7 worm cellular contexts compared by ENCODE assay signal in genomic region chrII:9974210-9974609, ce11.
TF ChIP-seq lines count a peak whose summit lies in the region.

No protein-coding gene starts in this region.

TF ChIP-seq in whole organism, L1 larva, 84 proteins besides CTCF, POLR2A, EP300 and RAD21 (continues in another document):
- TF ChIP-seq ceh-90 (tag; optimal IDR thresholded peaks at IDR 0.05; lab: Kevin White, UChicago) (no peak), skn-1 (tag; optimal IDR thresholded peaks at IDR 0.05; lab: Kevin White, UChicago) (no peak), C16A3.4 (tag; optimal IDR thresholded peaks at IDR 0.05; lab: Kevin White, UChicago) (no peak), tlp-1 (tag; optimal IDR thresholded peaks at IDR 0.05; lab: Kevin White, UChicago) (peak; percentile 36), hpl-2 (GFP tag; optimal IDR thresholded peaks at IDR 0.05; lab: Kevin White, UChicago) (no peak), snu-23 (GFP tag; optimal IDR thresholded peaks at IDR 0.05; lab: Kevin White, UChicago) (no peak), elt-2 (tag; optimal IDR thresholded peaks at IDR 0.05; lab: Kevin White, UChicago) (peak; percentile 71), nhr-20 (tag; optimal IDR thresholded peaks at IDR 0.05; lab: Kevin White, UChicago) (peak; percentile 8), lin-14 (GFP tag; optimal IDR thresholded peaks at IDR 0.05; lab: Kevin White, UChicago) (peak; percentile 64), nhr-85 (tag; lab: Kevin White, UChicago) (peak; percentile 89), ama-1 (optimal IDR thresholded peaks at IDR 0.05; lab: Kevin White, UChicago) (no peak), efl-1 (optimal IDR thresholded peaks at IDR 0.05; lab: Kevin White, UChicago) (no peak), efl-1 (GFP tag; optimal IDR thresholded peaks at IDR 0.05 in 1 of 2; lab: Kevin White, UChicago) (peak in 1 of 2 experiments; percentile 1)

TF ChIP-seq in whole organism, L2 larva, 48 proteins besides CTCF, POLR2A, EP300 and RAD21:
- peak; percentile 46 for TF ChIP-seq crh-2 (tag; optimal IDR thresholded peaks at IDR 0.05; lab: Kevin White, UChicago)
- TF ChIP-seq egl-27 (tag; optimal IDR thresholded peaks at IDR 0.05; lab: Kevin White, UChicago), result no peak
- peak; percentile 83 for TF ChIP-seq sma-9 (GFP tag; optimal IDR thresholded peaks at IDR 0.05; lab: Kevin White, UChicago)
- TF ChIP-seq sma-9 (tag; optimal IDR thresholded peaks at IDR 0.05; lab: Kevin White, UChicago), result no peak
- peak; percentile 81 for TF ChIP-seq fos-1 (tag; optimal IDR thresholded peaks at IDR 0.05; lab: Kevin White, UChicago)
- no peak for TF ChIP-seq Y55F3AM.14 (GFP tag; optimal IDR thresholded peaks at IDR 0.05; lab: Kevin White, UChicago)
- peak; percentile 32 for TF ChIP-seq nhr-25 (tag; optimal IDR thresholded peaks at IDR 0.05; lab: Kevin White, UChicago)
- peak; percentile 9 for TF ChIP-seq gmeb-1 (tag; optimal IDR thresholded peaks at IDR 0.05; lab: Kevin White, UChicago)
- TF ChIP-seq nhr-21 (tag; optimal IDR thresholded peaks at IDR 0.05; lab: Kevin White, UChicago), result no peak
- TF ChIP-seq blmp-1 (tag; optimal IDR thresholded peaks at IDR 0.05; lab: Kevin White, UChicago; ENCODE audit: insufficient read depth), result no peak

TF ChIP-seq in whole organism, L3 larva, 47 proteins besides CTCF, POLR2A, EP300 and RAD21:
- TF ChIP-seq pha-4 (tag; optimal IDR thresholded peaks at IDR 0.05; lab: Kevin White, UChicago) (peak; percentile 43), pqm-1 (tag; optimal IDR thresholded peaks at IDR 0.05; lab: Kevin White, UChicago) (peak; percentile 82), ztf-4 (tag; optimal IDR thresholded peaks at IDR 0.05; lab: Kevin White, UChicago) (no peak), ceh-16 (tag; optimal IDR thresholded peaks at IDR 0.05; lab: Kevin White, UChicago) (no peak), hmg-11 (tag; optimal IDR thresholded peaks at IDR 0.05; lab: Kevin White, UChicago) (no peak), unc-39 (tag; optimal IDR thresholded peaks at IDR 0.05; lab: Kevin White, UChicago) (no peak), sea-2 (GFP tag; optimal IDR thresholded peaks at IDR 0.05; lab: Kevin White, UChicago) (no peak), elt-2 (tag; optimal IDR thresholded peaks at IDR 0.05; lab: Kevin White, UChicago) (peak; percentile 89), elt-1 (tag; optimal IDR thresholded peaks at IDR 0.05; lab: Kevin White, UChicago) (peak; percentile 80), ceh-28 (tag; optimal IDR thresholded peaks at IDR 0.05; lab: Kevin White, UChicago) (peak; percentile 48)
TF ChIP-seq in whole organism, L3 larva: peak in this region for 5.

TF ChIP-seq in whole organism, L4 larva, 104 proteins besides CTCF, POLR2A, EP300 and RAD21 (continues in another document):
- TF ChIP-seq nhr-11 (tag; optimal IDR thresholded peaks at IDR 0.05; lab: Kevin White, UChicago) (no peak), zip-2 (tag; optimal IDR thresholded peaks at IDR 0.05; lab: Kevin White, UChicago) (no peak), arid-1 (GFP tag; conservative IDR thresholded peaks at IDR 0.05; lab: Robert Waterston, UW) (no peak), ceh-20 (GFP tag; IDR thresholded peaks at IDR 0.05; lab: Robert Waterston, UW) (no peak), lin-39 (tag; optimal IDR thresholded peaks at IDR 0.05; lab: Kevin White, UChicago) (no peak), pqm-1 (tag; optimal IDR thresholded peaks at IDR 0.05; lab: Kevin White, UChicago) (peak; percentile 73), D1046.2 (GFP tag; IDR thresholded peaks at IDR 0.05; lab: Robert Waterston, UW) (no peak), rbr-2 (tag; optimal IDR thresholded peaks at IDR 0.05; lab: Kevin White, UChicago) (no peak), php-3 (GFP tag; IDR thresholded peaks at IDR 0.05; lab: Robert Waterston, UW) (peak; percentile 95), unc-39 (tag; optimal IDR thresholded peaks at IDR 0.05; lab: Kevin White, UChicago) (no peak), hmg-1.1 (GFP tag; IDR thresholded peaks at IDR 0.05; lab: Robert Waterston, UW) (no peak), gei-8 (GFP tag; optimal IDR thresholded peaks at IDR 0.05; lab: Kevin White, UChicago) (no peak), madf-9 (GFP tag; conservative IDR thresholded peaks at IDR 0.05; lab: Robert Waterston, UW) (no peak), dve-1 (tag; optimal IDR thresholded peaks at IDR 0.05; lab: Kevin White, UChicago; ENCODE audit: insufficient read depth) (peak; percentile 65), Y48G9A.11 (GFP tag; IDR thresholded peaks at IDR 0.05; lab: Robert Waterston, UW) (no peak), dmd-9 (GFP tag; IDR thresholded peaks at IDR 0.05; lab: Robert Waterston, UW) (no peak), ceh-44 (GFP tag; IDR thresholded peaks at IDR 0.05; lab: Robert Waterston, UW) (no peak)

TF ChIP-seq in whole organism, late embryonic, 69 proteins besides CTCF, POLR2A, EP300 and RAD21:
- TF ChIP-seq fkh-6 (tag; optimal IDR thresholded peaks at IDR 0.05; lab: Kevin White, UChicago) (no peak), elt-2 (tag; optimal IDR thresholded peaks at IDR 0.05; lab: Kevin White, UChicago) (peak; percentile 65)
TF ChIP-seq in whole organism, late embryonic: peak in this region for 1.

TF ChIP-seq in whole organism, mixed stage, embryonic, 35 proteins besides CTCF, POLR2A, EP300 and RAD21:
- no peak for TF ChIP-seq drap-1 (GFP tag; optimal IDR thresholded peaks at IDR 0.05; lab: Kevin White, UChicago)
- TF ChIP-seq elt-1 (tag; optimal IDR thresholded peaks at IDR 0.05; lab: Kevin White, UChicago; ENCODE audit: borderline replicate concordance, insufficient read depth), result peak; percentile 52

TF ChIP-seq in whole organism, young adult, 124 proteins besides CTCF, POLR2A, EP300 and RAD21:
- TF ChIP-seq nhr-80 (tag; optimal IDR thresholded peaks at IDR 0.05; lab: Kevin White, UChicago) (peak; percentile 70), bed-2 (GFP tag; IDR thresholded peaks at IDR 0.05; lab: Robert Waterston, UW) (no peak)
